Worm (Caenorhabditis elegans) whole organism, mixed stage, embryonic: Measurements from ENCODE around the gene F42G2.5.

Experiments used
- M03D4.4 ChIP-seq: sonication (generic microtip); optimal IDR thresholded peaks from 2 replicates; lab custom pipeline; 2017; ENCODE audit warnings: mild to moderate bottlenecking, missing genetic modification characterization, missing compliant biosample characterization
- bed-3 ChIP-seq: fragments of 200-800 bp; sonication (Bioruptor generic); optimal IDR thresholded peaks from 3 replicates; lab custom pipeline; 2018; ENCODE audit warnings: mild to moderate bottlenecking, missing genetic modification characterization, moderate library complexity, missing compliant biosample characterization
- blmp-1 ChIP-seq: fragments of 150-350 bp; optimal IDR thresholded peaks from 2 replicates; lab custom pipeline; 2014; ENCODE audit warnings: missing biosample characterization, missing genetic modification characterization
- ceh-39 ChIP-seq: fragments of 150-350 bp; optimal IDR thresholded peaks from 2 replicates; lab custom pipeline; 2014; ENCODE audit warnings: missing biosample characterization, missing genetic modification characterization
- ceh-43 ChIP-seq: fragments of 200-800 bp; sonication (Bioruptor generic); optimal IDR thresholded peaks from 2 replicates; lab custom pipeline; 2018; ENCODE audit warnings: mild to moderate bottlenecking, missing genetic modification characterization, moderate library complexity, missing compliant biosample characterization
- ceh-83 ChIP-seq: fragments of 200-800 bp; sonication (Bioruptor generic); optimal IDR thresholded peaks from 2 replicates; lab custom pipeline; 2018; ENCODE audit warnings: mild to moderate bottlenecking, missing genetic modification characterization, missing compliant biosample characterization
- ces-1 ChIP-seq: fragments of 150-350 bp; optimal IDR thresholded peaks from 2 replicates; lab custom pipeline; 2014; ENCODE audit warnings: missing biosample characterization, missing genetic modification reagents, missing genetic modification characterization
- cnd-1 ChIP-seq: fragments of 200-800 bp; sonication (Bioruptor generic); optimal IDR thresholded peaks from 2 replicates; lab custom pipeline; 2018; ENCODE audit warnings: mild to moderate bottlenecking, missing genetic modification characterization, missing compliant biosample characterization
- drap-1 ChIP-seq: fragments of 200-800 bp; sonication (Bioruptor generic); optimal IDR thresholded peaks from 3 replicates; lab custom pipeline; 2018; ENCODE audit warnings: mild to moderate bottlenecking, missing genetic modification characterization, missing compliant biosample characterization
- elt-1 ChIP-seq: sonication (generic microtip); optimal IDR thresholded peaks from 2 replicates; lab custom pipeline; 2017; ENCODE audit warnings: missing genetic modification characterization, mild to moderate bottlenecking, missing compliant biosample characterization, antibody characterized with exemption, moderate library complexity, borderline replicate concordance; ENCODE audit not compliant: insufficient read depth
- elt-3 ChIP-seq: fragments of 150-350 bp; optimal IDR thresholded peaks from 2 replicates; lab custom pipeline; 2014; ENCODE audit warnings: missing biosample characterization, missing genetic modification characterization
- ham-2 ChIP-seq: fragments of 200-800 bp; sonication (Bioruptor generic); optimal IDR thresholded peaks from 2 replicates; lab custom pipeline; 2018; ENCODE audit warnings: mild to moderate bottlenecking, missing genetic modification characterization, missing compliant biosample characterization
- hlh-1 ChIP-seq: fragments of 150-350 bp; optimal IDR thresholded peaks from 2 replicates; lab custom pipeline; 2014; ENCODE audit warnings: missing biosample characterization, missing genetic modification reagents, missing genetic modification characterization
- lin-32 ChIP-seq: fragments of 200-800 bp; sonication (Bioruptor generic); optimal IDR thresholded peaks from 2 replicates; lab custom pipeline; 2018; ENCODE audit warnings: mild to moderate bottlenecking, missing genetic modification characterization, missing compliant biosample characterization
- lsy-2 ChIP-seq: fragments of 150-350 bp; optimal IDR thresholded peaks from 2 replicates; lab custom pipeline; 2014; ENCODE audit warnings: missing biosample characterization, missing genetic modification characterization
- mab-5 ChIP-seq: fragments of 150-350 bp; optimal IDR thresholded peaks from 2 replicates; lab custom pipeline; 2014; ENCODE audit warnings: missing biosample characterization, missing genetic modification characterization
- mep-1 ChIP-seq: fragments of 150-350 bp; optimal IDR thresholded peaks from 2 replicates; lab custom pipeline; 2017; ENCODE audit warnings: missing biosample characterization, missing genetic modification reagents, missing genetic modification characterization, inconsistent platforms
- mls-2 ChIP-seq: sonication (generic microtip); optimal IDR thresholded peaks from 2 replicates; lab custom pipeline; 2016; ENCODE audit warnings: mild to moderate bottlenecking, missing genetic modification characterization, moderate library complexity, missing compliant biosample characterization
- nhr-12 ChIP-seq: fragments of 150-350 bp; optimal IDR thresholded peaks from 2 replicates; lab custom pipeline; 2014; ENCODE audit warnings: missing biosample characterization, missing genetic modification characterization
- nhr-2 ChIP-seq: fragments of 150-350 bp; optimal IDR thresholded peaks from 2 replicates; lab custom pipeline; 2014; ENCODE audit warnings: missing biosample characterization, missing genetic modification characterization
- nhr-237 ChIP-seq: fragments of 150-350 bp; optimal IDR thresholded peaks from 2 replicates; lab custom pipeline; 2014; ENCODE audit warnings: missing biosample characterization, missing genetic modification characterization
- nhr-28 ChIP-seq: fragments of 150-350 bp; optimal IDR thresholded peaks from 2 replicates; lab custom pipeline; 2014; ENCODE audit warnings: missing biosample characterization, missing genetic modification characterization
- nhr-76 ChIP-seq: sonication (generic microtip); optimal IDR thresholded peaks from 2 replicates; lab custom pipeline; 2017; ENCODE audit warnings: missing biosample characterization, missing genetic modification characterization
- pha-4 ChIP-seq: fragments of 150-350 bp; optimal IDR thresholded peaks from 2 replicates; lab custom pipeline; 2018; ENCODE audit warnings: missing biosample characterization, missing genetic modification reagents, missing genetic modification characterization
- sem-2 ChIP-seq: fragments of 200-800 bp; sonication (Bioruptor generic); optimal IDR thresholded peaks from 2 replicates; lab custom pipeline; 2018; ENCODE audit warnings: mild to moderate bottlenecking, missing genetic modification characterization, missing compliant biosample characterization
- snpc-4 ChIP-seq: fragments of 150-350 bp; optimal IDR thresholded peaks from 2 replicates; lab custom pipeline; 2014; ENCODE audit warnings: missing biosample characterization, missing genetic modification characterization
- sptf-1 ChIP-seq: sonication (generic microtip); optimal IDR thresholded peaks from 2 replicates; lab custom pipeline; 2017; ENCODE audit warnings: mild to moderate bottlenecking, missing genetic modification characterization, moderate library complexity, missing compliant biosample characterization
- tbx-8 ChIP-seq: fragments of 200-800 bp; sonication (Bioruptor generic); optimal IDR thresholded peaks from 2 replicates; lab custom pipeline; 2018; ENCODE audit warnings: mild to moderate bottlenecking, missing genetic modification characterization, moderate library complexity, missing compliant biosample characterization
- unc-120 ChIP-seq: sonication (generic microtip); optimal IDR thresholded peaks from 2 replicates; lab custom pipeline; 2017; ENCODE audit warnings: missing genetic modification characterization, missing compliant biosample characterization; ENCODE audit not compliant: poor library complexity, severe bottlenecking
- unc-39 ChIP-seq: fragments of 150-350 bp; optimal IDR thresholded peaks from 2 replicates; lab custom pipeline; 2014; ENCODE audit warnings: missing biosample characterization, missing genetic modification characterization
- ztf-11 ChIP-seq: fragments of 150-350 bp; optimal IDR thresholded peaks from 2 replicates; lab custom pipeline; 2014; ENCODE audit warnings: missing biosample characterization, missing genetic modification characterization

F42G2.5 gene

ce11 chrII:2422427-2422826 lies 4.6 kb upstream of the F42G2.5 start:
- TF ChIP-seq nhr-76 (tag; lab: Kevin White, UChicago) = no peak
- TF ChIP-seq mls-2 = no peak
- no peak for TF ChIP-seq unc-39 (tag; lab: Kevin White, UChicago)
- no peak for TF ChIP-seq hlh-1
- TF ChIP-seq nhr-237 (tag; lab: Kevin White, UChicago) = no peak
- TF ChIP-seq ham-2 = no peak
- TF ChIP-seq blmp-1 = no peak

DNA sequence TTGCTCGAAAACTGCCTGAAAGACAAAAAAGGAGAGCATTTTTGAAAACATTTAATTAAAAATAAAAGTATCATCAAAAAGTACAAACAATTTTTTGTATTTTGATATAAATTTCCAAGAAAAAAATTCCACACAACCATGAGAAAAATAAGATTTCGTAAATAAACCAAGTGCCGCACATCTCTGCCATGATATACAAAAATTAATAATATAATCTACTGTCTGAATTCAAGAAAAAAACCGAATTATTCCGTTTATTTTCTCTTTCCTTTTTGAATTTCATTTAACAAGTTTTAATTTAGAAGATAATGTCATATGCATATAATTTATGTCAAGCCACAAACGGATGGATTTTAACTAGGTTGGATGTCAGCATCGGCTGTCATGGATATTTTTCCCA lies 4.1 kb upstream of the F42G2.5 start, which contains the start of gene F42G2.2:
TSS of gene F42G2.2 (plus strand) at position 301 of the 400 bp plus-strand sequence.
- TF ChIP-seq mep-1 (tag; lab: Kevin White, UChicago) = no peak
- TF ChIP-seq nhr-237 (tag; lab: Kevin White, UChicago) = no peak
- TF ChIP-seq nhr-28 = no peak
- no peak for TF ChIP-seq blmp-1
- no peak for TF ChIP-seq sptf-1 (tag; lab: Kevin White, UChicago)
- no peak for TF ChIP-seq nhr-2 (tag; lab: Kevin White, UChicago)
- no peak for TF ChIP-seq mls-2
- TF ChIP-seq lin-32 (GFP tag; lab: Kevin White, UChicago) = no peak
- no peak for TF ChIP-seq tbx-8
- no peak for TF ChIP-seq ceh-83 (GFP tag; lab: Kevin White, UChicago)
- no peak for TF ChIP-seq drap-1 (GFP tag; lab: Kevin White, UChicago)
- no peak for TF ChIP-seq ceh-43 (GFP tag; lab: Kevin White, UChicago)
- no peak for TF ChIP-seq elt-1 (tag; lab: Kevin White, UChicago)
- TF ChIP-seq bed-3 (GFP tag; lab: Kevin White, UChicago) = no peak

DNA sequence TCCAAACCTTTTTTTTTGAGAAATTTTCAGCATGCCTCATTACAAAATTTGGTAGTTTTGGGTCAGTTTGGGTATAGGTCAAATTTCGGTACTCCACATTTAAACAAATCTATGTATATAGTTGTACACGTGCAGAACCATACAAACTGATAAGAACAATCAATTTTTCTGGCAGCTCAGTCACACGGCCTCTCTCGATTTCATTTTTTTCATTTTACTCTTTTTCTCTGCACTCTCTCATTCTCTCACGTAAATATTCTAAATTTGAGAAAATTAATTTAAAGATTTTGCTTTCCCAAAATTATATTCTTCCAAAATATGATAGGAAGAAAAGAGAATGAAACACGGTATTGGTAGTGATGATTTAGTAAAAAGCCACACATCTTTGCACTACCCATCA lies 3.4 kb upstream of the F42G2.5 start:
- TF ChIP-seq M03D4.4 (tag; lab: Kevin White, UChicago) (no peak), cnd-1 (tag; lab: Kevin White, UChicago) (no peak), hlh-1 (no peak), ceh-83 (GFP tag; lab: Kevin White, UChicago) (no peak), mep-1 (tag; lab: Kevin White, UChicago) (no peak), nhr-12 (tag; lab: Kevin White, UChicago) (no peak), pha-4 (no peak)

DNA sequence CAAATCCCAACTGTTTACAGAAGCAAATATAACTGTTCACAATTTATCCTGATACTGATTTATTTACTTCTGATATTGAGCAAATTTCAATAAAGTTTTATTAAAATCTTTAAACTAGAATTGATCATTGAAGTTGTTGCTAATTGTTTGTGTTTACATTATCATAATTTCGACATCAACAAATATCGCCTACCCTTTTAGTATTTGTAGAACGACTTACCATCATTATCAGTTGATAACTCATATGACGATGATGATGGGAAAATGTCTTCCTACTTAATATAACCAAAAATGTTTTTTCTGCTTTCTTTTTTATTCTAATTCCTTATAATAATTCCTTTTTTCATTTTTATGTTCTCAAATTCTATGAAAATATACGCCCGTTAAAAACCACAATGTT lies 2.9 kb upstream of the F42G2.5 start:
- TF ChIP-seq ces-1 (GFP tag; lab: Kevin White, UChicago) = no peak
- no peak for TF ChIP-seq tbx-8
- no peak for TF ChIP-seq lin-32 (GFP tag; lab: Kevin White, UChicago)
- no peak for TF ChIP-seq snpc-4 (tag; lab: Kevin White, UChicago)
- no peak for TF ChIP-seq lsy-2
- TF ChIP-seq elt-3 = no peak
- TF ChIP-seq elt-1 (tag; lab: Kevin White, UChicago) = no peak
- TF ChIP-seq cnd-1 (tag; lab: Kevin White, UChicago) = no peak

DNA sequence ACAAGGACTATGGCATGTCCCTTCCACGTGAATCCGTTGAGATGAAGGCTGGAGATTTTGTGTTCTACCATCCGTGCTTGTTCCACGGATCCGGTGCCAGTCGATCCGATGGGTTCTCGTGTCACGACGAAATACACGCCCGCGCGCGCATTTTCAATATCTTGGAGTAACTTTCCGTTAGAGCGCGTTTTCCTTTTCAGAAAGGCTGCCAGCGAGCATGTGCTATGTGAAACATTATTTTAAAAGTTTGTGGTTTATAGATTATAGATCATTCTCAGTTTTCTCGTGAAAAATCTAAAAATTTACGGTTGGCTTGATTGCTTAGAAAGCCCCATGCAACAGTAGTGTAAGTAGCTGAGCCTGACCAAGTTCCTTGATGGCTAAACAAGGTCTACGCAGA lies 1.0 kb upstream of the F42G2.5 start, which contains the start of gene fbxc-20:
TSS of gene fbxc-20 (plus strand) at position 301 of the 400 bp plus-strand sequence.
- TF ChIP-seq mep-1 (tag; lab: Kevin White, UChicago) (no peak), M03D4.4 (tag; lab: Kevin White, UChicago) (no peak), sem-2 (no peak), unc-39 (tag; lab: Kevin White, UChicago) (no peak), elt-3 (no peak), mab-5 (tag; lab: Kevin White, UChicago) (no peak), nhr-237 (tag; lab: Kevin White, UChicago) (no peak), ceh-83 (GFP tag; lab: Kevin White, UChicago) (no peak), ham-2 (no peak), elt-1 (tag; lab: Kevin White, UChicago) (no peak), snpc-4 (tag; lab: Kevin White, UChicago) (no peak), lin-32 (GFP tag; lab: Kevin White, UChicago) (no peak), ceh-39 (tag; lab: Kevin White, UChicago) (no peak)

DNA sequence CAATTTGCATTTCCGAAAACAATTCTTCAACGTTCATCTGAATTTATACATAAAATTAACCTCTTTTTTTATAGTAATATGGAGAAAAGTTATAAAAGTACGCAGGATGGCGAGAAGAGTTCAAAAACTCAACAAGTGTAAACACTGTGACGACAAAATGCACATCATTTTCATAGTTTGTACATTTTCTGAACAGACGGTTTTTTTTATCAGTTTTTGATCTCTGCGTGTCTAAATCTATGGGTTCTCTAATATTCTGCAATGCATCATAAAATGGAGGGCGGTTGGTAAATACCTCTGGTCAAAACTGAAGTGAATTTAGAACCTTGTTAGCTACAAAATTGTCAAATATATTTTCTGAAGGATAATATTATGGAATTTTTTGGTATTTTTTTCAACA lies 2.4 kb downstream of the F42G2.5 start, which contains the start of gene fbxa-4:
TSS of gene fbxa-4 (minus strand) at position 93 of the 400 bp plus-strand sequence.
- TF ChIP-seq snpc-4 (tag; lab: Kevin White, UChicago) (no peak), sem-2 (no peak), ceh-39 (tag; lab: Kevin White, UChicago) (no peak), ztf-11 (tag; lab: Kevin White, UChicago) (no peak), unc-120 (tag; lab: Kevin White, UChicago) (no peak), hlh-1 (no peak), unc-39 (tag; lab: Kevin White, UChicago) (no peak), mab-5 (tag; lab: Kevin White, UChicago) (no peak), nhr-237 (tag; lab: Kevin White, UChicago) (no peak), pha-4 (no peak), ceh-83 (GFP tag; lab: Kevin White, UChicago) (no peak)
